Fruit fly (Drosophila melanogaster) whole organism, wandering third instar larva: ENCODE measurements around the gene CG14624.

Source experiments
- CrebA ChIP-seq: fragments of 200-800 bp; sonication (Bioruptor generic); optimal IDR thresholded peaks from 2 replicates; lab custom pipeline; 2016; ENCODE audit warnings: missing biosample characterization, mild to moderate bottlenecking, missing genetic modification characterization, borderline replicate concordance
- Mio ChIP-seq: sonication (Bioruptor generic); optimal IDR thresholded peaks from 2 replicates; lab custom pipeline; 2016; ENCODE audit warnings: missing biosample characterization, missing genetic modification characterization
- foxo ChIP-seq, 2 experiments: fragments of 200-800 bp; sonication (Bioruptor generic); optimal IDR thresholded peaks; 2 replicates in 1 of 2; 3 replicates in 1 of 2; lab custom pipeline; 2016 to 2017; ENCODE audit warnings: missing biosample characterization in 2 of 2, missing genetic modification characterization in 2 of 2
- pan ChIP-seq: fragments of >200 bp; optimal IDR thresholded peaks from 2 replicates; lab custom pipeline; 2017
- psq ChIP-seq: fragments of 200-800 bp; sonication (Bioruptor generic); optimal IDR thresholded peaks from 3 replicates; lab custom pipeline; 2017; ENCODE audit warnings: missing biosample characterization, mild to moderate bottlenecking, missing genetic modification characterization, moderate library complexity
- usp ChIP-seq: fragments of >200 bp; optimal IDR thresholded peaks from 2 replicates; lab custom pipeline; 2017; ENCODE audit warnings: missing biosample characterization, missing genetic modification characterization

DNA sequence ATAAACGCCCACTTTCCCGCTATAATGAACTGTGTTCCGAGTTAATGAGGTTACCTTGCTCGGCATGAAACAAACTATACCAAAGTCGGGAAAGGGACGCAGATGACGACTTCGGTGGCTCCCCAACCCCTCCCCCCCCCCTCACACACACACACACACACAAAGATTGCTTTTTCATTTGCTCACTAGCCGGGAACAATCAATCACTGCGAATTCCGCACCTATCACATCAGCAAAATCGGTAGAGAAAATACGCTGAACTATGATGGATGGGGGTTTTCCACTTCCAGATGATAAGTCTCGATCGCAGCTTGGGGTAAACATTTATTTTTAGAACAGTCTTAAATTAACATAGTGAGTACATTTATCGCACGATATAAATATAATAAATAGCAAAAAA lies 33.0 kb upstream of the CG14624 start:
- TF ChIP-seq foxo (GFP tag; optimal IDR thresholded peaks at IDR 0.05; lab: Kevin White, UChicago) (no peak), Mio (GFP tag; lab: Kevin White, UChicago) (no peak), psq (GFP tag; lab: Kevin White, UChicago) (no peak), usp (GFP tag; lab: Kevin White, UChicago) (no peak), pan (lab: Kevin White, UChicago) (no peak), CrebA (GFP tag; lab: Kevin White, UChicago) (no peak)
